Fruit fly (Drosophila melanogaster): Measurements from ENCODE around the gene CG2991.

CG2991 gene

DNA sequence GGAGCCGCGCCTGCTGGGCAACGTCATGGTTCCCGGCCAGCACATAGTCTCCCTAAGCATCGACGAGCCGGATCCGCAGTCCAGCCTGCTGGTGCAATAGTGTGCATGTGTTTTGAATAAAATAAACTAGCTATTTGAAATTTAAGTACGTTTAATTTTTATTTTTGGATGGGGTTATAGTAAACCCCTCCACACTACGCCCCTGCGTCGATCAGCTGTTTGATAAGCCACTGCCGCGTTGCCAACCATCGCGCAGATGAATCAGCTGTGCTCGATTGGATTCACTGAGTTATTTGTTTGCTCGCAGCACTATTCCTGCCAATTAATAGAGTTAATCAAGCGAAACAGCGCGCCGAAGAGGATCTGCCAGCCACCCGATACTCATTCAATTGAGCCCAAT is 21.9 kb downstream of the CG2991 start, which contains the start of gene RabGGTb (continued):
- TF ChIP-seq CG6689 (GFP tag; IDR thresholded peaks at IDR 0.05): peak; percentile 45; the same call in 1 of the 2 replicates
- peak; percentile 35 for TF ChIP-seq gcm (GFP tag; optimal IDR thresholded peaks at IDR 0.05)
- TF ChIP-seq CG4854 (GFP tag; optimal IDR thresholded peaks at IDR 0.05): peak; percentile 95
- peak; percentile 66 for TF ChIP-seq Taf1 (GFP tag; IDR thresholded peaks at IDR 0.05)
- TF ChIP-seq phol (tag; optimal IDR thresholded peaks at IDR 0.05): peak; percentile 24
- no peak for TF ChIP-seq CG8478 (optimal IDR thresholded peaks at IDR 0.05)
- TF ChIP-seq CG16813 (GFP tag; IDR thresholded peaks at IDR 0.05; ENCODE audit: partially characterized antibody): 0 out of 3 replicates have a peak, but pooled peaks have one; percentile 17
- peak; percentile 4 for TF ChIP-seq Sry-δ (GFP tag; optimal IDR thresholded peaks at IDR 0.05)
- TF ChIP-seq CoRest (tag; optimal IDR thresholded peaks at IDR 0.05): peak; percentile 48
- TF ChIP-seq gem (tag; optimal IDR thresholded peaks at IDR 0.05): peak; percentile 51
- peak; percentile 15 for TF ChIP-seq ERR (GFP tag; optimal IDR thresholded peaks at IDR 0.05)
- TF ChIP-seq CG17829 (tag; optimal IDR thresholded peaks at IDR 0.05): peak; percentile 57
- peak; percentile 70 for TF ChIP-seq H2.0 (GFP tag; IDR thresholded peaks at IDR 0.05)
- no peak for TF ChIP-seq Kr (GFP tag; optimal IDR thresholded peaks at IDR 0.05)
- peak; percentile 43 for TF ChIP-seq CG8944 (GFP tag; optimal IDR thresholded peaks at IDR 0.05)
- peak; percentile 20 for TF ChIP-seq CG1529 (GFP tag; optimal IDR thresholded peaks at IDR 0.05)
- peak; percentile 17 for TF ChIP-seq Asciz (GFP tag; optimal IDR thresholded peaks at IDR 0.05)
- no peak; the same call in 1 of the 2 replicates for TF ChIP-seq CG5953 (GFP tag; IDR thresholded peaks at IDR 0.05)
- TF ChIP-seq CG14710 (tag; optimal IDR thresholded peaks at IDR 0.05): peak; percentile 25
- 0 out of 3 replicates have a peak, but pooled peaks have one; percentile 32 for TF ChIP-seq CG6791 (GFP tag; IDR thresholded peaks at IDR 0.05; ENCODE audit: partially characterized antibody)
- peak; percentile 58 for TF ChIP-seq CG4424 (GFP tag; optimal IDR thresholded peaks at IDR 0.05)
- TF ChIP-seq ATbp (GFP tag; optimal IDR thresholded peaks at IDR 0.05): peak; percentile 17
- peak; percentile 48 for TF ChIP-seq dmrt99B (tag; optimal IDR thresholded peaks at IDR 0.05)
- TF ChIP-seq dimm (GFP tag; IDR thresholded peaks at IDR 0.05): no peak
- TF ChIP-seq CG1832 (GFP tag; optimal IDR thresholded peaks at IDR 0.05): no peak
- TF ChIP-seq CG10543 (GFP tag; optimal IDR thresholded peaks at IDR 0.05): peak; percentile 65
- no peak for TF ChIP-seq run (tag; optimal IDR thresholded peaks at IDR 0.05)
- TF ChIP-seq CG6272 (GFP tag; IDR thresholded peaks at IDR 0.05): peak; percentile 49
- no peak for TF ChIP-seq yki (optimal IDR thresholded peaks at IDR 0.05)
- peak; percentile 51 for TF ChIP-seq Atf-2 (GFP tag; optimal IDR thresholded peaks at IDR 0.05)
- peak; percentile 28 for TF ChIP-seq Nf-YC (tag; optimal IDR thresholded peaks at IDR 0.05)
- TF ChIP-seq da (GFP tag; optimal IDR thresholded peaks at IDR 0.05): no peak
- TF ChIP-seq pb (GFP tag; optimal IDR thresholded peaks at IDR 0.05): no peak
- TF ChIP-seq CG1233 (GFP tag; optimal IDR thresholded peaks at IDR 0.05): no peak
- no peak for TF ChIP-seq CG8359 (GFP tag; optimal IDR thresholded peaks at IDR 0.05; ENCODE audit: borderline replicate concordance)
- TF ChIP-seq Nf-YA (GFP tag; IDR thresholded peaks at IDR 0.05): no peak
- no peak for TF ChIP-seq Oaz (GFP tag; IDR thresholded peaks at IDR 0.05)
- TF ChIP-seq chinmo (GFP tag; IDR thresholded peaks at IDR 0.05; ENCODE audit: partially characterized antibody): no peak
- TF ChIP-seq CG30431 (GFP tag; optimal IDR thresholded peaks at IDR 0.05): no peak
- peak; percentile 41; the same call in 1 of the 2 replicates for TF ChIP-seq CG32772 (GFP tag; IDR thresholded peaks at IDR 0.05)
- peak; percentile 50; the same call in 1 of the 2 replicates for TF ChIP-seq CG43689 (GFP tag; IDR thresholded peaks at IDR 0.05)
- no peak for TF ChIP-seq CG15479 (GFP tag; optimal IDR thresholded peaks at IDR 0.05)
- peak; percentile 34 for TF ChIP-seq Sox102F (GFP tag; optimal IDR thresholded peaks at IDR 0.05)
- peak; percentile 98 for TF ChIP-seq MBD-R2 (GFP tag; IDR thresholded peaks at IDR 0.05)
- peak; percentile 33 for TF ChIP-seq CG8388 (GFP tag; optimal IDR thresholded peaks at IDR 0.05)
- no peak for TF ChIP-seq luna (GFP tag; optimal IDR thresholded peaks at IDR 0.05)
- TF ChIP-seq odd (GFP tag; optimal IDR thresholded peaks at IDR 0.05): peak; percentile 5
- TF ChIP-seq CG18764 (GFP tag; optimal IDR thresholded peaks at IDR 0.05): no peak
- TF ChIP-seq emc (GFP tag; optimal IDR thresholded peaks at IDR 0.05): no peak
- TF ChIP-seq NC2α (GFP tag; optimal IDR thresholded peaks at IDR 0.05): peak; percentile 20
- TF ChIP-seq Drgx (GFP tag; IDR thresholded peaks at IDR 0.05): peak; percentile 80
- peak; percentile 7 for TF ChIP-seq ab (GFP tag; optimal IDR thresholded peaks at IDR 0.05)

Measured in whole organism, embryonic.